Worm (Caenorhabditis elegans) whole organism, midembryonic: ENCODE results near the gene Y77E11A.8.

Experiments used
- T22C8.4 ChIP-seq: fragments of 200-800 bp; sonication (Bioruptor generic); IDR thresholded peaks from 2 replicates; pipeline ENCODE4 v1.3.6; 2022; ENCODE audit warnings: missing genetic modification characterization, missing compliant biosample characterization
- cog-1 ChIP-seq: sonication (generic microtip); optimal IDR thresholded peaks from 2 replicates; lab custom pipeline; 2016; ENCODE audit warnings: missing genetic modification characterization, missing compliant biosample characterization
- flt-1 ChIP-seq: fragments of 200-800 bp; sonication (Bioruptor generic); IDR thresholded peaks from 2 replicates; pipeline ENCODE4 v1.3.6; 2022; ENCODE audit warnings: missing genetic modification characterization, missing compliant biosample characterization
- klf-2 ChIP-seq: fragments of 200-800 bp; sonication (Bioruptor generic); conservative IDR thresholded peaks from 2 replicates; pipeline ENCODE4 v1.3.6; 2022; ENCODE audit warnings: missing genetic modification reagents, missing genetic modification characterization, missing compliant biosample characterization
- med-1 ChIP-seq: sonication (generic microtip); optimal IDR thresholded peaks from 2 replicates; lab custom pipeline; 2017; ENCODE audit warnings: missing genetic modification characterization, mild to moderate bottlenecking, missing compliant biosample characterization, antibody characterized with exemption, missing genetic modification reagents; ENCODE audit not compliant: insufficient read depth
- ref-1 ChIP-seq: fragments of 200-800 bp; sonication (Bioruptor generic); conservative IDR thresholded peaks from 2 replicates; pipeline ENCODE4 v1.3.6; 2022; ENCODE audit warnings: missing genetic modification reagents, missing genetic modification characterization, missing compliant biosample characterization
- tab-1 ChIP-seq: fragments of 200-800 bp; sonication (Bioruptor generic); IDR thresholded peaks from 2 replicates; pipeline ENCODE4 v1.3.6; 2022; ENCODE audit warnings: missing genetic modification characterization, missing compliant biosample characterization
- ztf-23 ChIP-seq: fragments of 200-800 bp; sonication (Bioruptor generic); IDR thresholded peaks from 2 replicates; pipeline ENCODE4 v1.3.6; 2022; ENCODE audit warnings: missing genetic modification reagents, missing genetic modification characterization, missing compliant biosample characterization
- ztf-29 ChIP-seq: fragments of 200-800 bp; sonication (Bioruptor generic); IDR thresholded peaks from 2 replicates; pipeline ENCODE4 v1.3.6; 2022; ENCODE audit warnings: missing genetic modification reagents, missing genetic modification characterization, missing compliant biosample characterization

Gene Y77E11A.8

ce11 chrIV:1456775-1457174, 31.9 kb upstream of the Y77E11A.8 start, which contains the start of gene nadk-1:
nadk-1 (plus strand) TSS chrIV:1457075.
- TF ChIP-seq cog-1 (tag; lab: Kevin White, UChicago) (no peak), flt-1 (no peak), tab-1 (GFP tag; lab: Robert Waterston, UW) (no peak), ztf-23 (GFP tag; lab: Robert Waterston, UW) (no peak), med-1 (no peak), T22C8.4 (GFP tag; lab: Robert Waterston, UW) (no peak)

DNA sequence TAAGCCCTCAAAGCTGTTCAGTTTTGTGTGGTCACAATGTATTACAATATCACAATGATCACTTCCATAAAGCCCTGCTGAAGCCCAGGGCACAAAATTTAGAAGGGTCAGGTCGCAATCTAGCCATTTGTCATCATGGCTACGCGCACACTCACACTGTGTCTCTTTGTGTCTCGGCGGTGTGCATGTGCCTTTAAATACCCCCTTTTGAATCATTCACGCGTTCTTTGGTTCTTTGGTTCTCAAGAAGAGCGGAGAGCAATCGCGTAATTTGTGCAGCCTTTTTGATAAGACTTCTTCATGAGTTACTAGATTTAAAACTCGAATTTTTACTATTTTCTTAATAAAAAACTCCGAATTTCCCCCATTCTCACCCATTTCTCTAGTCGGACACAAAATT, 30.1 kb upstream of the Y77E11A.8 start:
- TF ChIP-seq ref-1 (GFP tag; lab: Robert Waterston, UW) = no peak
- TF ChIP-seq ztf-29 = no peak
- no peak for TF ChIP-seq tab-1 (GFP tag; lab: Robert Waterston, UW)
- no peak for TF ChIP-seq klf-2
- TF ChIP-seq cog-1 (tag; lab: Kevin White, UChicago) = no peak
- TF ChIP-seq ztf-23 (GFP tag; lab: Robert Waterston, UW) = no peak
- no peak for TF ChIP-seq T22C8.4 (GFP tag; lab: Robert Waterston, UW)
- no peak for TF ChIP-seq med-1
- TF ChIP-seq flt-1 = no peak

DNA sequence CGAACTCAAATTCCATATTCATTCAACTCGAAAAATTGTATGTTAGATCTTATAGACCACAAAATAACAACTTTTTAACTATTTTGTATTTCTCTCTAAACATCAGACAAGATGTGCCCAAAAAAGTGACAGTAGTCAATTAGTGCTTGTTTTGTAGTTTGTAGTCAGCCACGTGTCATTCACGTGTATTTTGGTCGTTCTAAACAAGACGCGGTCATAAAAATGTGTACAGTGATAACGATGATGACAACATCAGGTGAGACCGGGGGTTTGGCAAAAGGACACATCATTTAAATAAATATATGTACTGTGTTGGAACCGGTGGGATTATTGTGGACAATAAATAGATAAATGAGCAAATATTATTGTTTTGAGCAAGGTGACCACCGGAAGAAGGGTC, 29.3 kb upstream of the Y77E11A.8 start:
- no peak for TF ChIP-seq klf-2
- TF ChIP-seq med-1 = no peak
- no peak for TF ChIP-seq cog-1 (tag; lab: Kevin White, UChicago)
- no peak for TF ChIP-seq ztf-23 (GFP tag; lab: Robert Waterston, UW)

DNA sequence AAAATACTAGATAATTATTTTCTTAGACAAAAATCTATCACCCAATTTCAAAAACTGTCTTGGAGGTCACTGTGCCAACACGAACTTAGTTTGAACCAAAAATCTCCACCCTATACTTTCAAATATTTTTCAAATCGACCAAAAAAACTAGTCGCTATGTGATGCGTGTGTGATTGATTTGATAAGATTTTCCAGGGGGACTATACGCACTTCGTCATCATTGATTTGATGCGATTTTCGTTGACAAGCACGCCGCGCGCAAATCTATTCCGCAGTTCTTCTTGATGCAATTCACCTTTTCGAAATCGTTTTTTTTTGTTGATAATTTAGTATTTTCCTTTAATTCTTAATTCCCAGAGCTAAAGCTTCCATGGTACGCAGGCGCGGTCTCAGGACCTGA, 28.6 kb upstream of the Y77E11A.8 start:
- no peak for TF ChIP-seq T22C8.4 (GFP tag; lab: Robert Waterston, UW)

ce11 chrIV:1452480-1452879, 27.6 kb upstream of the Y77E11A.8 start:
- TF ChIP-seq cog-1 (tag; lab: Kevin White, UChicago) (no peak), ref-1 (GFP tag; lab: Robert Waterston, UW) (no peak), ztf-29 (no peak), tab-1 (GFP tag; lab: Robert Waterston, UW) (no peak), flt-1 (no peak), klf-2 (no peak)

DNA sequence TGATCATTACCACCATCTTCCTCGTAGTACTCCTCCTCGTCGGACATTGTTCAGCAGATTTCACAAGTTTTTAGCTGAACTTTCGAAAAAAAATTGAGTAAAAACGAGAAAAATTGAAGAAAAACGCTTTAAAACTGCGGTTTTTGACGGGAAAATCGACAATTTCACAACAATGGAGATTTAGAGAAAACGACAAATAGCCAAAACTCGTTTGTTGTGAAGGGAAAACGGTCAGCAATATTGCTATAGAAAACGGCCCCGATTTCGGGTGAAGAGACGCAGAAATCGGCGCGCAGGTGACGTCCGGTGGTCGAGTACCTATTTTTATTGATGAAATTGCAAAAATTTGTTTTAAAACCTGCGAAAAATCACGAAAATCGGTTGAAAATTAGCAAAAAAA, 21.1 kb upstream of the Y77E11A.8 start, which contains the start of gene clp-7:
Gene clp-7, minus strand, starts transcription at position 47 of the 400 bp plus-strand sequence.
- TF ChIP-seq cog-1 (tag; lab: Kevin White, UChicago) (no peak), med-1 (no peak)

- TF ChIP-seq ztf-29 (no peak), T22C8.4 (GFP tag; lab: Robert Waterston, UW) (peak; percentile 35; the same call in 1 of the 2 replicates), med-1 (no peak), ztf-23 (GFP tag; lab: Robert Waterston, UW) (no peak), cog-1 (tag; lab: Kevin White, UChicago) (no peak), klf-2 (no peak), tab-1 (GFP tag; lab: Robert Waterston, UW) (no peak)
Measured at ce11 chrIV:1443997-1444678, 19.3 kb upstream of the Y77E11A.8 start.

DNA sequence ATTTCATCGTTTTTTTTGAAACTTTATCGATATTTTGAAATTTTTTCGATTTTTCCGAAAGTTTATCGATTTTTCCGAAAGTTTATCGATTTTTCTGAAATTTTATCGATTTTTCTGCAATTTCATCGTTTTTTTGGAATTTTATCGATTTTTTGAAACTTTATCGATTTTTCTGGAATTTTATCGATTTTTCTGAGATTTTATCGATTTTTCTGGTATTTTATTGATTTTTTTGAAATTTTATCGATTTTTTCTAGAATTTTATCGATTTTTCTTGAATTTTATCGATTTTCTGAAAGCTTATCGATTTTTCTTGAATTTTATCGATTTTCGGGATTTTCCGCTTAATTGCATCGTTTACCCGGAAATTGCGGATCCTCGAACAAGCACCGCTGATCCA, 18.7 kb upstream of the Y77E11A.8 start:
- TF ChIP-seq klf-2 (no peak), cog-1 (tag; lab: Kevin White, UChicago) (no peak), flt-1 (no peak), T22C8.4 (GFP tag; lab: Robert Waterston, UW) (peak; percentile 95), ref-1 (GFP tag; lab: Robert Waterston, UW) (no peak), med-1 (no peak), ztf-23 (GFP tag; lab: Robert Waterston, UW) (no peak), tab-1 (GFP tag; lab: Robert Waterston, UW) (no peak)

DNA sequence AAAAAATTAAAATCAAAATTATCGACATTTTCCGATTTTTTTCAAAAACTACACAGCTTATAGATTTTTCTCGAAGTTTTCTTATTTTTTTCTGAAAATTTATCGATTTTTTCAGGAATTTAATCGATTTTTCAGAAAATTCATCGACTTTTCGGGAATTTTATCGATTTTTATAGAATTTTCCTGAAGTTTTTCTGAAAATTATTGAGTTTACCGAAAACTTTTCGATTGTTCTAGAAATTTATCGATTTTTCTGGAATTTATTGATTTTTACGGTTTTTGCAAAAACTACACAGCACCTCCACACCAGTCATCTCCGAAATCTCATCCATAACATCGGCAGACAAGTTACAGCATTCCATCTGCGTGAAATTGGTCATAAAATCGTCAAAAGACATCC, 12.8 kb upstream of the Y77E11A.8 start:
- TF ChIP-seq klf-2 = no peak
- no peak for TF ChIP-seq cog-1 (tag; lab: Kevin White, UChicago)
- TF ChIP-seq med-1 = no peak
- peak; percentile 37; the same call in 1 of the 2 replicates for TF ChIP-seq T22C8.4 (GFP tag; lab: Robert Waterston, UW)
- no peak for TF ChIP-seq ztf-23 (GFP tag; lab: Robert Waterston, UW)
- TF ChIP-seq ztf-29 = no peak

ce11 chrIV:1435159-1435558, 10.3 kb upstream of the Y77E11A.8 start:
- TF ChIP-seq flt-1 = no peak
- TF ChIP-seq T22C8.4 (GFP tag; lab: Robert Waterston, UW) = peak; percentile 97

DNA sequence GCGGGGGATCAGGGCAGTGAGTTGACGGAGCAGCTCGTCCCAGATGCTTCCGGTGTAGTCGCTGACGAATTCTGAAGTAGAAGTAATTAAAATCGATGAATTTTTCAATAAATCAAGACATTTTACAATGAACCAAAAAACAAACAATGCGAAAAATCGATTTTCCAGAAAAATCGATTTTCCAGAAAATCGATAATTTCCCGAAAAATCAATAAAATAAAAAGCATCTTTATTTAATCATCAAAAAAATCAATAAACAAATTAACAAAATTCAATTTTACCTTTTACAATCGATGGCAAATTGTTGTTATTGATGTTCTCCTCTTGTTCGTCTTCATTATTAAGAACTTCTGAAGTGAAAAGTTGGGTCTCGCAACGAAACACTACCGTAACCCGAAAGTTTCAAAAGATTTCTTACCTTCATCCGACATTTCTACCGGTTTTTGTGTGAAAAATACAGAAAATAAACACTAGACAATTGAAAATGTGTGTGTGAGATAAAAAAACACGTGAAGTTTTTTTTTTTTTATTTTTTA, 9.8 kb upstream of the Y77E11A.8 start, which contains the start of gene clp-6:
Gene clp-6, minus strand, starts transcription at position 486 of the 536 bp plus-strand sequence.
- no peak for TF ChIP-seq ztf-29
- TF ChIP-seq T22C8.4 (GFP tag; lab: Robert Waterston, UW) = peak; percentile 68

DNA sequence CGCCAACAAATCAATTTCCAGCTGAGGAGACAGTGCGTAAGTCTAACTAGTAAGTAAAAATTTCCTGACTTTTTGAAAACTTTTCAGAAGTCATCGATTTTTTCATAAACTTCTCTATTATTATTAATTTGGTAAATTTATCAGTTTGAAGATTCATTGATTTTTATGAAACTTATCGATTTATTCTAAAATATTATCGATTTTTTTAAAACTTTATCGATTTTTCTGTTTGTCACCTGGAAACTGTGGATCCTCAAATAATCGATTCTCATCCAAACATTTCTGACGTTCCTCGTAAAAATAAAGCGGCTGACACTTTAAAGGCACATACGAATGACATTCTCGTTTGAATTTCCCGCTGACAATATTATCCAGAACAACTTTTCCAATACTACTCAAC, 9.1 kb upstream of the Y77E11A.8 start:
- TF ChIP-seq T22C8.4 (GFP tag; lab: Robert Waterston, UW) (0 out of 2 replicates have a peak, but pooled peaks have one; percentile 48), tab-1 (GFP tag; lab: Robert Waterston, UW) (no peak)
